Worm (Caenorhabditis elegans) whole organism, L4/young adult: ENCODE results near the gene ifd-2.

Experiments used
- W03F9.2 ChIP-seq: fragments of 150-350 bp; optimal IDR thresholded peaks from 2 replicates; lab custom pipeline; 2014; ENCODE audit warnings: missing biosample characterization, missing genetic modification characterization
- dao-5 ChIP-seq: sonication (generic microtip); optimal IDR thresholded peaks from 2 replicates; lab custom pipeline; 2016; ENCODE audit warnings: missing genotype, missing genetic modification characterization, moderate library complexity, missing compliant biosample characterization

ce11 chrX:865214-865613 lies 49.5 kb upstream of the ifd-2 start:
- TF ChIP-seq dao-5 (tag; lab: Kevin White, UChicago) (no peak), W03F9.2 (tag; lab: Kevin White, UChicago) (no peak)
